Worm (Caenorhabditis elegans) whole organism, L2 larva: ENCODE results near the gene C18G1.6.

Experiments used
- C34F6.9 ChIP-seq: fragments of 150-350 bp; optimal IDR thresholded peaks from 2 replicates; lab custom pipeline; 2014; ENCODE audit warnings: missing biosample characterization, missing genetic modification characterization
- R02D3.7 ChIP-seq: fragments of 150-350 bp; optimal IDR thresholded peaks from 2 replicates; lab custom pipeline; 2014; ENCODE audit warnings: missing biosample characterization, missing genetic modification characterization
- Y55F3AM.14 ChIP-seq: fragments of 200-800 bp; sonication (Bioruptor generic); optimal IDR thresholded peaks from 2 replicates; lab custom pipeline; 2018; ENCODE audit warnings: mild to moderate bottlenecking, missing genetic modification characterization, missing compliant biosample characterization
- ZK546.5 ChIP-seq: sonication (generic microtip); optimal IDR thresholded peaks from 2 replicates; lab custom pipeline; 2017; ENCODE audit warnings: missing biosample characterization, missing genetic modification characterization
- alr-1 ChIP-seq: fragments of 150-350 bp; optimal IDR thresholded peaks from 2 replicates; lab custom pipeline; 2014; ENCODE audit warnings: missing biosample characterization, missing genetic modification characterization
- ama-1 ChIP-seq: fragments of 150-350 bp; optimal IDR thresholded peaks from 2 replicates; lab custom pipeline; 2018; ENCODE audit warnings: inconsistent platforms
- blmp-1 ChIP-seq: sonication (generic microtip); optimal IDR thresholded peaks from 2 replicates; lab custom pipeline; 2017; ENCODE audit warnings: missing genetic modification characterization, mild to moderate bottlenecking, missing compliant biosample characterization, antibody characterized with exemption, moderate library complexity; ENCODE audit not compliant: insufficient read depth
- ceh-16 ChIP-seq: fragments of 150-350 bp; optimal IDR thresholded peaks from 2 replicates; lab custom pipeline; 2014; ENCODE audit warnings: missing biosample characterization, missing genetic modification characterization
- crh-2 ChIP-seq: sonication (generic microtip); optimal IDR thresholded peaks from 2 replicates; lab custom pipeline; 2017; ENCODE audit warnings: missing biosample characterization, missing genetic modification characterization
- fos-1 ChIP-seq: fragments of 150-350 bp; optimal IDR thresholded peaks from 2 replicates; lab custom pipeline; 2014; ENCODE audit warnings: missing biosample characterization, missing genetic modification characterization
- lin-13 ChIP-seq: fragments of 150-350 bp; optimal IDR thresholded peaks from 2 replicates; lab custom pipeline; 2014; ENCODE audit warnings: missing biosample characterization, missing genetic modification reagents, missing genetic modification characterization
- mdl-1 ChIP-seq, 2 experiments: fragments of 150-350 bp in 1 of 2; sonication (generic microtip) in 1 of 2; optimal IDR thresholded peaks; 2 replicates each; lab custom pipeline; 2017; ENCODE audit warnings: missing biosample characterization in 2 of 2, missing genetic modification characterization in 2 of 2
- nhr-11 ChIP-seq: fragments of 150-350 bp; optimal IDR thresholded peaks from 2 replicates; lab custom pipeline; 2014; ENCODE audit warnings: missing biosample characterization, missing genetic modification characterization
- nhr-12 ChIP-seq: fragments of 150-350 bp; optimal IDR thresholded peaks from 2 replicates; lab custom pipeline; 2014; ENCODE audit warnings: missing biosample characterization, missing genetic modification characterization
- nhr-129 ChIP-seq: fragments of 150-350 bp; optimal IDR thresholded peaks from 2 replicates; lab custom pipeline; 2014; ENCODE audit warnings: missing biosample characterization, missing genetic modification characterization
- nhr-21 ChIP-seq: fragments of 150-350 bp; optimal IDR thresholded peaks from 2 replicates; lab custom pipeline; 2014; ENCODE audit warnings: missing biosample characterization, missing genetic modification characterization
- nhr-23 ChIP-seq: fragments of 150-350 bp; optimal IDR thresholded peaks from 2 replicates; lab custom pipeline; 2014; ENCODE audit warnings: missing biosample characterization, missing genetic modification reagents, missing genetic modification characterization
- nhr-237 ChIP-seq: fragments of 150-350 bp; optimal IDR thresholded peaks from 2 replicates; lab custom pipeline; 2014; ENCODE audit warnings: missing biosample characterization, missing genetic modification characterization
- nhr-6 ChIP-seq: fragments of 150-350 bp; optimal IDR thresholded peaks from 2 replicates; lab custom pipeline; 2014; ENCODE audit warnings: missing biosample characterization, missing genetic modification characterization
- nhr-77 ChIP-seq: fragments of 150-350 bp; optimal IDR thresholded peaks from 2 replicates; lab custom pipeline; 2014; ENCODE audit warnings: missing biosample characterization, missing genetic modification characterization
- peb-1 ChIP-seq: fragments of 150-350 bp; optimal IDR thresholded peaks from 2 replicates; lab custom pipeline; 2014; ENCODE audit warnings: missing biosample characterization, missing genetic modification characterization
- sem-4 ChIP-seq: fragments of 150-350 bp; optimal IDR thresholded peaks from 2 replicates; lab custom pipeline; 2014; ENCODE audit warnings: missing biosample characterization, missing genetic modification reagents, missing genetic modification characterization
- sma-3 ChIP-seq: sonication (generic microtip); optimal IDR thresholded peaks from 2 replicates; lab custom pipeline; 2016; ENCODE audit warnings: missing genetic modification reagents, missing genetic modification characterization, missing compliant biosample characterization
- snpc-4 ChIP-seq: fragments of 150-350 bp; optimal IDR thresholded peaks from 2 replicates; lab custom pipeline; 2014; ENCODE audit warnings: missing biosample characterization, missing genetic modification characterization
- unc-39 ChIP-seq: fragments of 150-350 bp; optimal IDR thresholded peaks from 2 replicates; lab custom pipeline; 2014; ENCODE audit warnings: missing biosample characterization, missing genetic modification characterization
- unc-55 ChIP-seq: fragments of 150-350 bp; sonication (generic microtip); optimal IDR thresholded peaks from 3 replicates; lab custom pipeline; 2014; ENCODE audit warnings: missing biosample characterization, missing genetic modification reagents, missing genetic modification characterization
- unc-62 ChIP-seq: fragments of 150-350 bp; optimal IDR thresholded peaks from 2 replicates; lab custom pipeline; 2014; ENCODE audit warnings: missing biosample characterization, missing genetic modification reagents, missing genetic modification characterization
- zag-1 ChIP-seq: fragments of 150-350 bp; optimal IDR thresholded peaks from 2 replicates; lab custom pipeline; 2014; ENCODE audit warnings: missing biosample characterization, missing genetic modification characterization
- ztf-1 ChIP-seq: fragments of 200-800 bp; sonication (Bioruptor generic); conservative IDR thresholded peaks from 2 replicates; pipeline ENCODE4 v1.3.6; 2022; ENCODE audit warnings: missing genetic modification characterization, missing compliant biosample characterization
- ztf-11 ChIP-seq: sonication (generic microtip); optimal IDR thresholded peaks from 2 replicates; lab custom pipeline; 2017; ENCODE audit warnings: missing biosample characterization, missing genetic modification characterization
- ztf-4 ChIP-seq: fragments of 150-350 bp; optimal IDR thresholded peaks from 2 replicates; lab custom pipeline; 2014; ENCODE audit warnings: missing biosample characterization, missing genetic modification characterization

The C18G1.6 gene

ce11 chrV:4788823-4789222 is 38.4 kb downstream of the C18G1.6 start, which contains the start of gene R02F11.10:
Gene R02F11.10 (plus strand): TSS chrV:4789123.
- TF ChIP-seq sma-3 (GFP tag; lab: Kevin White, UChicago) (no peak), nhr-21 (tag; lab: Kevin White, UChicago) (no peak)

- no peak for TF ChIP-seq peb-1 (tag; lab: Kevin White, UChicago)
- TF ChIP-seq nhr-77 (tag; lab: Kevin White, UChicago): no peak
- TF ChIP-seq unc-62 (GFP tag; lab: Kevin White, UChicago): no peak
Measured at ce11 chrV:4790368-4790767, 40.0 kb downstream of the C18G1.6 start, which contains the start of gene R02F11.12. Gene R02F11.12 (plus strand): TSS chrV:4790668.

- TF ChIP-seq ztf-11: no peak
- TF ChIP-seq ama-1 (lab: Kevin White, UChicago): no peak
- TF ChIP-seq peb-1 (tag; lab: Kevin White, UChicago): no peak
- no peak for TF ChIP-seq ceh-16 (tag; lab: Kevin White, UChicago)
- TF ChIP-seq nhr-129: no peak
- no peak for TF ChIP-seq nhr-11 (tag; lab: Kevin White, UChicago)
- no peak for TF ChIP-seq R02D3.7 (tag; lab: Kevin White, UChicago)
- no peak for TF ChIP-seq nhr-21 (tag; lab: Kevin White, UChicago)
Measured at ce11 chrV:4791569-4791968, 41.2 kb downstream of the C18G1.6 start, which contains the start of gene R02F11.11. Gene R02F11.11 (plus strand): TSS chrV:4791869.

ce11 chrV:4794308-4794707 is 43.9 kb downstream of the C18G1.6 start, which contains the start of gene R02F11.2:
Gene R02F11.2 (plus strand): TSS chrV:4794599.
- TF ChIP-seq nhr-21 (tag; lab: Kevin White, UChicago) (peak; percentile 36), nhr-237 (tag; lab: Kevin White, UChicago) (no peak), C34F6.9 (tag; lab: Kevin White, UChicago) (peak; percentile 14), ztf-4 (tag; lab: Kevin White, UChicago) (peak; percentile 43)

ce11 chrV:4800794-4801193 is 50.4 kb downstream of the C18G1.6 start, which contains the start of gene R02F11.1:
Gene R02F11.1 (plus strand): TSS chrV:4801094.
- no peak for TF ChIP-seq blmp-1
- TF ChIP-seq ZK546.5: no peak
- TF ChIP-seq unc-55 (GFP tag; lab: Kevin White, UChicago): no peak
- no peak for TF ChIP-seq ceh-16 (tag; lab: Kevin White, UChicago)
- no peak for TF ChIP-seq nhr-12 (tag; lab: Kevin White, UChicago)
- TF ChIP-seq ama-1 (lab: Kevin White, UChicago): no peak
- TF ChIP-seq nhr-77 (tag; lab: Kevin White, UChicago): no peak
- TF ChIP-seq lin-13 (GFP tag; lab: Kevin White, UChicago): no peak
- no peak for TF ChIP-seq Y55F3AM.14 (GFP tag; lab: Kevin White, UChicago)
- TF ChIP-seq ztf-11: no peak
- no peak for TF ChIP-seq nhr-237 (tag; lab: Kevin White, UChicago)
- TF ChIP-seq alr-1: no peak
- TF ChIP-seq ztf-1: no peak
- no peak for TF ChIP-seq mdl-1 (tag; optimal IDR thresholded peaks at IDR 0.05; lab: Kevin White, UChicago)
- TF ChIP-seq sem-4 (tag; lab: Kevin White, UChicago): no peak
- no peak for TF ChIP-seq ztf-4 (tag; lab: Kevin White, UChicago)
- no peak for TF ChIP-seq nhr-6 (tag; lab: Kevin White, UChicago)
- TF ChIP-seq, all 48 proteins: peak for 0

- TF ChIP-seq fos-1 (tag; lab: Kevin White, UChicago) (no peak), nhr-23 (no peak), nhr-12 (tag; lab: Kevin White, UChicago) (no peak), sma-3 (GFP tag; lab: Kevin White, UChicago) (no peak), snpc-4 (tag; lab: Kevin White, UChicago) (no peak), zag-1 (tag; lab: Kevin White, UChicago) (no peak), unc-39 (tag; lab: Kevin White, UChicago) (no peak), unc-55 (GFP tag; lab: Kevin White, UChicago) (no peak), nhr-11 (tag; lab: Kevin White, UChicago) (no peak), alr-1 (no peak), ama-1 (lab: Kevin White, UChicago) (no peak), crh-2 (no peak), Y55F3AM.14 (GFP tag; lab: Kevin White, UChicago) (no peak), mdl-1 (tag; optimal IDR thresholded peaks at IDR 0.05; lab: Kevin White, UChicago) (no peak)
Measured at ce11 chrV:4801943-4802342, 51.5 kb downstream of the C18G1.6 start.
